Worm (Caenorhabditis elegans) whole organism, L2 larva: ENCODE measurements around the gene nspc-1.

Experiments
- ceh-16 ChIP-seq: fragments of 150-350 bp; optimal IDR thresholded peaks from 2 replicates; lab custom pipeline; 2014; ENCODE audit warnings: missing biosample characterization, missing genetic modification characterization
- nhr-237 ChIP-seq: fragments of 150-350 bp; optimal IDR thresholded peaks from 2 replicates; lab custom pipeline; 2014; ENCODE audit warnings: missing biosample characterization, missing genetic modification characterization

DNA sequence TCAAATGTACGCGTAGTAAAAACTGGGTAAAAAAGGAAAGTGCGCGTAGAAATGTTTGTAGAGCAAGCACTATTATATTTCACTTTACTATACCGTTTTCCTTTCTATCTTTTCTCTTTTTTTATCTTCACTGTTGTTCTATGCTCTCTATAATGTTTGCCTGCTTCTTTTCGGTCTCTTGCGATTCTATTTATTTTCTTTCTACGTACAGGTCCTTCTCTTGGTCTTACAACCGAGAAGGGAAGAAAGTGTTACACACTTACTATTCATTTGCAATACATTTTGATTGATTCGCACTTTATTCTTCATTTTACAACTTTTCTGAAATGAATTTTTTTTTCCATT, 29.5 kb upstream of the nspc-1 start:
- no peak for TF ChIP-seq ceh-16
- no peak for TF ChIP-seq nhr-237 (tag; lab: Kevin White, UChicago)
